Fruit fly (Drosophila melanogaster): Measurements from ENCODE around the gene CG15406.

- TF ChIP-seq CG34367 (tag; optimal IDR thresholded peaks at IDR 0.05) (no peak), fd96Ca (GFP tag; IDR thresholded peaks at IDR 0.05) (no peak), CG9948 (tag; optimal IDR thresholded peaks at IDR 0.05) (no peak), EcR (GFP tag; optimal IDR thresholded peaks at IDR 0.05) (no peak), CG12605 (GFP tag; IDR thresholded peaks at IDR 0.05) (no peak), CG14655 (GFP tag; optimal IDR thresholded peaks at IDR 0.05) (no peak), CG10348 (GFP tag; IDR thresholded peaks at IDR 0.05) (no peak), Pif1A (GFP tag; optimal IDR thresholded peaks at IDR 0.05) (no peak), CG17806 (tag; optimal IDR thresholded peaks at IDR 0.05) (no peak), gl (tag; optimal IDR thresholded peaks at IDR 0.05) (no peak)
Observed at dm6 chr2L:3346483-3346839, 37.4 kb downstream of the CG15406 start.

Data from whole organism, pupa.